Worm (Caenorhabditis elegans) whole organism, mixed stage, embryonic: Measurements from ENCODE around the gene wrt-9.

ENCODE experiments used
- lin-32 ChIP-seq: fragments of 200-800 bp; sonication (Bioruptor generic); optimal IDR thresholded peaks from 2 replicates; lab custom pipeline; 2018; ENCODE audit warnings: mild to moderate bottlenecking, missing genetic modification characterization, missing compliant biosample characterization
- lsy-2 ChIP-seq: fragments of 150-350 bp; optimal IDR thresholded peaks from 2 replicates; lab custom pipeline; 2014; ENCODE audit warnings: missing biosample characterization, missing genetic modification characterization
- mep-1 ChIP-seq: fragments of 150-350 bp; optimal IDR thresholded peaks from 2 replicates; lab custom pipeline; 2017; ENCODE audit warnings: missing biosample characterization, missing genetic modification reagents, missing genetic modification characterization, inconsistent platforms
- nhr-28 ChIP-seq: fragments of 150-350 bp; optimal IDR thresholded peaks from 2 replicates; lab custom pipeline; 2014; ENCODE audit warnings: missing biosample characterization, missing genetic modification characterization
- tbx-8 ChIP-seq: fragments of 200-800 bp; sonication (Bioruptor generic); optimal IDR thresholded peaks from 2 replicates; lab custom pipeline; 2018; ENCODE audit warnings: mild to moderate bottlenecking, missing genetic modification characterization, moderate library complexity, missing compliant biosample characterization
- unc-39 ChIP-seq: fragments of 150-350 bp; optimal IDR thresholded peaks from 2 replicates; lab custom pipeline; 2014; ENCODE audit warnings: missing biosample characterization, missing genetic modification characterization
- unc-62 ChIP-seq: fragments of 150-350 bp; optimal IDR thresholded peaks from 2 replicates; lab custom pipeline; 2014; ENCODE audit warnings: missing biosample characterization, missing genetic modification reagents, missing genetic modification characterization

ce11 chrX:1627837-1628236 lies 51.4 kb downstream of the wrt-9 start, which contains the start of gene fbxb-58:
- TF ChIP-seq mep-1 (tag; lab: Kevin White, UChicago) (no peak), unc-39 (tag; lab: Kevin White, UChicago) (no peak), lin-32 (GFP tag; lab: Kevin White, UChicago) (no peak), unc-62 (GFP tag; lab: Kevin White, UChicago) (no peak), nhr-28 (tag; lab: Kevin White, UChicago) (no peak), lsy-2 (tag; lab: Kevin White, UChicago) (no peak), tbx-8 (no peak)
